Fruit fly (Drosophila melanogaster) whole organism, embryonic: ENCODE data around the gene CG34327.

Source experiments
- CG14014 ChIP-seq: fragments of 200-800 bp; sonication (Bioruptor generic); IDR thresholded peaks from 2 replicates; pipeline ENCODE4 v1.3.6; 2022; ENCODE audit warnings: missing biosample characterization, missing genetic modification characterization
- CG14860 ChIP-seq: fragments of 200-800 bp; sonication (Bioruptor generic); IDR thresholded peaks from 3 replicates; pipeline ENCODE4 v1.3.6; 2022; ENCODE audit warnings: missing biosample characterization, missing genetic modification characterization; ENCODE audit not compliant: partially characterized antibody
- CG15479 ChIP-seq: fragments of 200-800 bp; sonication (Bioruptor generic); optimal IDR thresholded peaks from 3 replicates; lab custom pipeline; 2019; ENCODE audit warnings: missing biosample characterization, mild to moderate bottlenecking, missing genetic modification characterization, moderate library complexity
- CG6765 ChIP-seq: fragments of 200-800 bp; sonication (Bioruptor generic); optimal IDR thresholded peaks from 3 replicates; lab custom pipeline; 2017; ENCODE audit warnings: missing biosample characterization, mild to moderate bottlenecking, missing genetic modification characterization
- CTCF ChIP-seq: fragments of 200-800 bp; sonication (Bioruptor generic); optimal IDR thresholded peaks from 2 replicates; lab custom pipeline; 2017; ENCODE audit warnings: missing biosample characterization, mild to moderate bottlenecking, missing genetic modification characterization, moderate library complexity
- Dip2 ChIP-seq: fragments of 200-800 bp; sonication (Bioruptor generic); IDR thresholded peaks from 2 replicates; pipeline ENCODE4 v1.3.6; 2022; ENCODE audit warnings: missing biosample characterization, missing genetic modification characterization
- Rx ChIP-seq: fragments of 200-800 bp; sonication (Bioruptor generic); IDR thresholded peaks from 2 replicates; pipeline ENCODE4 v1.3.6; 2022; ENCODE audit warnings: missing biosample characterization, missing genetic modification characterization
- fru ChIP-seq: fragments of >200 bp; optimal IDR thresholded peaks from 2 replicates; lab custom pipeline; 2017
- gem ChIP-seq: fragments of 200-800 bp; sonication (Bioruptor generic); optimal IDR thresholded peaks from 2 replicates; lab custom pipeline; 2019; ENCODE audit warnings: missing biosample characterization, mild to moderate bottlenecking, missing genetic modification characterization, moderate library complexity
- phol ChIP-seq: fragments of 200-800 bp; sonication (Bioruptor generic); optimal IDR thresholded peaks from 3 replicates; lab custom pipeline; 2018; ENCODE audit warnings: missing biosample characterization, mild to moderate bottlenecking, missing genetic modification characterization, moderate library complexity
- pros ChIP-seq: fragments of 200-800 bp; sonication (Bioruptor generic); optimal IDR thresholded peaks from 3 replicates; lab custom pipeline; 2019; ENCODE audit warnings: missing biosample characterization, mild to moderate bottlenecking, missing genetic modification characterization, moderate library complexity
- seq ChIP-seq: fragments of 200-800 bp; sonication (Bioruptor generic); IDR thresholded peaks from 2 replicates; pipeline ENCODE4 v1.3.6; 2022; ENCODE audit warnings: missing biosample characterization, missing genetic modification characterization
- trem ChIP-seq: fragments of 200-800 bp; optimal IDR thresholded peaks from 3 replicates; lab custom pipeline; 2019; ENCODE audit warnings: missing biosample characterization, mild to moderate bottlenecking, missing genetic modification characterization, moderate library complexity

DNA sequence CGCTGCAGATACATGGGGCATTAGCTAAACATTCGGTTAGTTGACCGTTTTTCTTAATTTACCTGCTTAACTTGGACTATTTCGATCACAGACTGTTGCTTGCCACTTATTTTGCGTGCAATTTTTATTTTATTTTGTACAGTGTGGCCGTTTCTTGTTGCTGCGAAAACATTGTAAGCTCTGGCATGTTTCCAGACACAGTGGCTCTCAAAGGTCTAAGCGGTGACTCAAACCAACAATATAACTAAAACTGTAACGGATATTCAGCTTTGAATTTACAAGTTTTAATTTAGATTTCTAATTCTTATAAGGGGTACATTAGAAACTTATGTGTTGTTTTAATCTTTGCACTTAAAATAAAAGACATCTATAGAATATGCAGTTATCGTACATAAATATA lies 25.7 kb upstream of the CG34327 start, which contains the start of gene CG8675:
- no peak for TF ChIP-seq Dip2
- TF ChIP-seq trem = peak; percentile 4
- TF ChIP-seq CG15479 (GFP tag; lab: Kevin White, UChicago) = no peak
- no peak for TF ChIP-seq CG14860 (GFP tag; lab: Robert Waterston, UW)
- TF ChIP-seq CG6765 (GFP tag; lab: Kevin White, UChicago) = no peak
- no peak for TF ChIP-seq Rx (GFP tag; lab: Robert Waterston, UW)
- TF ChIP-seq phol = peak; percentile 15
- TF ChIP-seq CG14014 = no peak
- TF ChIP-seq pros (GFP tag; lab: Kevin White, UChicago) = no peak
- TF ChIP-seq CTCF (GFP tag; lab: Kevin White, UChicago) = peak; percentile 48
- no peak for TF ChIP-seq seq (GFP tag; lab: Robert Waterston, UW)
- TF ChIP-seq gem = no peak
- TF ChIP-seq fru = no peak
